Worm (Caenorhabditis elegans): ENCODE measurements around the gene F10D2.16.

- TF ChIP-seq lin-13 (GFP tag; optimal IDR thresholded peaks at IDR 0.05) (no peak), aly-2 (tag; optimal IDR thresholded peaks at IDR 0.05) (no peak), ceh-82 (tag; optimal IDR thresholded peaks at IDR 0.05) (no peak), lin-11 (tag; optimal IDR thresholded peaks at IDR 0.05) (no peak), unc-39 (tag; optimal IDR thresholded peaks at IDR 0.05) (no peak), R02D3.7 (tag; optimal IDR thresholded peaks at IDR 0.05) (no peak), zag-1 (tag; optimal IDR thresholded peaks at IDR 0.05) (no peak), lin-39 (tag; optimal IDR thresholded peaks at IDR 0.05) (no peak), ZK546.5 (tag; optimal IDR thresholded peaks at IDR 0.05) (no peak), fos-1 (tag; optimal IDR thresholded peaks at IDR 0.05) (no peak), mdl-1 (tag; optimal IDR thresholded peaks at IDR 0.05) (no peak)
Measured at ce11 chrV:7130974-7131373, 3.1 kb upstream of the F10D2.16 start, which contains the start of gene srx-36.
